Worm (Caenorhabditis elegans) whole organism, L1 larva: ENCODE results near the gene T04C12.11.

ENCODE experiments used
- ceh-88 ChIP-seq: fragments of 200-800 bp; sonication (Bioruptor generic); IDR thresholded peaks from 2 replicates; pipeline ENCODE4 v1.3.6; 2022; ENCODE audit warnings: missing genetic modification characterization, missing compliant biosample characterization
- dpl-1 ChIP-seq, 3 experiments: fragments of 150-350 bp in 2 of 3; sonication (generic microtip) in 1 of 3; optimal IDR thresholded peaks; 2 replicates each; lab custom pipeline; 2014 to 2017; ENCODE audit warnings: missing biosample characterization in 3 of 3, missing genetic modification characterization in 3 of 3, missing genetic modification reagents in 3 of 3
- efl-1 ChIP-seq, 4 experiments: fragments of 150-350 bp; optimal IDR thresholded peaks in 3 of 4; peaks in 1 of 4; 1 replicate in 1 of 4; 2 replicates in 3 of 4; lab custom pipeline; 2014; ENCODE audit warnings: missing biosample characterization in 2 of 4, missing genetic modification characterization in 2 of 4, missing genetic modification reagents in 2 of 4
- egl-13 ChIP-seq: sonication (generic microtip); optimal IDR thresholded peaks from 2 replicates; lab custom pipeline; 2016; ENCODE audit warnings: missing genotype, missing genetic modification reagents, missing genetic modification characterization, missing compliant biosample characterization
- fkh-8 ChIP-seq: sonication (generic microtip); optimal IDR thresholded peaks from 2 replicates; lab custom pipeline; 2016; ENCODE audit warnings: mild to moderate bottlenecking, missing genetic modification characterization, missing compliant biosample characterization
- lin-14 ChIP-seq: fragments of 200-800 bp; sonication (Bioruptor generic); optimal IDR thresholded peaks from 2 replicates; lab custom pipeline; 2018; ENCODE audit warnings: mild to moderate bottlenecking, missing genetic modification characterization, moderate library complexity, missing compliant biosample characterization
- lir-3 ChIP-seq: sonication (generic microtip); optimal IDR thresholded peaks from 2 replicates; lab custom pipeline; 2016; ENCODE audit warnings: mild to moderate bottlenecking, missing genetic modification characterization, moderate library complexity, missing compliant biosample characterization; ENCODE audit not compliant: poor library complexity
- nhr-47 ChIP-seq: sonication (generic microtip); optimal IDR thresholded peaks from 2 replicates; lab custom pipeline; 2016; ENCODE audit warnings: mild to moderate bottlenecking, missing genetic modification characterization, moderate library complexity, missing compliant biosample characterization
- nhr-71 ChIP-seq: sonication (generic microtip); optimal IDR thresholded peaks from 2 replicates; lab custom pipeline; 2016; ENCODE audit warnings: mild to moderate bottlenecking, missing genetic modification characterization, moderate library complexity, missing compliant biosample characterization
- nhr-76 ChIP-seq: sonication (generic microtip); optimal IDR thresholded peaks from 2 replicates; lab custom pipeline; 2017; ENCODE audit warnings: missing biosample characterization, missing genetic modification characterization
- nhr-85 ChIP-seq: sonication (generic microtip); peaks from one replicate; lab custom pipeline; 2016; ENCODE audit warnings: missing genetic modification characterization, inconsistent platforms, missing compliant biosample characterization
- pax-3 ChIP-seq: fragments of 200-800 bp; sonication (Bioruptor generic); optimal IDR thresholded peaks from 2 replicates; lab custom pipeline; 2018; ENCODE audit warnings: mild to moderate bottlenecking, missing genetic modification characterization, moderate library complexity, missing compliant biosample characterization
- pqm-1 ChIP-seq: sonication (generic microtip); optimal IDR thresholded peaks from 3 replicates; lab custom pipeline; 2017; ENCODE audit warnings: missing biosample characterization, missing genetic modification characterization
- sox-4 ChIP-seq: sonication (generic microtip); optimal IDR thresholded peaks from 2 replicates; lab custom pipeline; 2016; ENCODE audit warnings: missing genetic modification characterization, missing compliant biosample characterization
- swsn-7 ChIP-seq: sonication (generic microtip); optimal IDR thresholded peaks from 2 replicates; lab custom pipeline; 2016; ENCODE audit warnings: missing genetic modification characterization, missing compliant biosample characterization
- unc-30 ChIP-seq: sonication (generic microtip); optimal IDR thresholded peaks from 2 replicates; lab custom pipeline; 2017; ENCODE audit warnings: missing biosample characterization, missing genetic modification characterization

Gene T04C12.11

DNA sequence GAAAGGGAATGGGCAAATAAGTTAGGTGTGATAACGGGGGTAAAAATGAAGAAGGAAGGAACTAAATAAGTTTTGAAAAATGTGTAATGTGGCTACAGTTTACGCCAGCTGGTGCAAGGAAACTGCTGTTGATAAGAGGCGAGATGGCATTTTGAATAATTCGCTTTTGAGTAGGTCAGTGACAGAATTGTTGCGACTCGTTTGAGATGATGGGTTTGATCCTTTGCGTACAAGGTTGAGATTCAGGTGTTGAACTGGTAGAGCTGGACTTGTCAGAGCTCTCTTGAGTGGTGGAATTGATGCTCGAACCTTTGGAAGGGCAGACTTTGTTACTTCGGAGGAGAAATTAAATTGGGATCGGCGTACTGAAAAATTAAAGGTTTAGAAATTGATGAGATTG, 48.3 kb downstream of the T04C12.11 start:
- TF ChIP-seq efl-1 (optimal IDR thresholded peaks at IDR 0.05; lab: Kevin White, UChicago) (no peak), efl-1 (GFP tag; optimal IDR thresholded peaks at IDR 0.05 in 1 of 2; lab: Kevin White, UChicago) (peak in 1 of 2 experiments; percentile 90), unc-30 (tag; lab: Kevin White, UChicago) (no peak)

- TF ChIP-seq fkh-8 (tag; lab: Kevin White, UChicago), result peak; percentile 78
- TF ChIP-seq nhr-76 (tag; lab: Kevin White, UChicago), result no peak
- no peak for TF ChIP-seq lir-3 (tag; lab: Kevin White, UChicago)
- peak; percentile 4 for TF ChIP-seq lin-14 (GFP tag; lab: Kevin White, UChicago)
- TF ChIP-seq pax-3 (tag; lab: Kevin White, UChicago), result no peak
- TF ChIP-seq pqm-1 (tag; lab: Kevin White, UChicago), result no peak
- no peak for TF ChIP-seq ceh-88 (GFP tag; lab: Robert Waterston, UW)
- no peak for TF ChIP-seq swsn-7 (tag; lab: Kevin White, UChicago)
- TF ChIP-seq sox-4 (tag; lab: Kevin White, UChicago), result peak; percentile 54
- TF ChIP-seq nhr-71, result peak; percentile 32
- TF ChIP-seq efl-1 (optimal IDR thresholded peaks at IDR 0.05; lab: Kevin White, UChicago), result no peak
- TF ChIP-seq efl-1 (GFP tag; optimal IDR thresholded peaks at IDR 0.05 in 1 of 2; lab: Kevin White, UChicago), result no peak
- TF ChIP-seq nhr-47 (tag; lab: Kevin White, UChicago), result peak; percentile 39
- peak; percentile 23 for TF ChIP-seq egl-13 (tag; lab: Kevin White, UChicago)
- TF ChIP-seq nhr-85 (tag; lab: Kevin White, UChicago), result no peak
- TF ChIP-seq dpl-1 (GFP tag; optimal IDR thresholded peaks at IDR 0.05; lab: Kevin White, UChicago), result no peak
Observed at ce11 chrV:11010768-11011167, 49.3 kb downstream of the T04C12.11 start.
